Worm (Caenorhabditis elegans): ENCODE results near the gene C05E11.3.
A peak's percentile ranks its signal among the peaks of the same experiment; 100 is the strongest.
"Not testable (repeated sequence)": the region's sequence is repeated elsewhere in the genome, so short reads cannot be mapped to it uniquely, and the experiment has no call there.

The C05E11.3 gene

DNA sequence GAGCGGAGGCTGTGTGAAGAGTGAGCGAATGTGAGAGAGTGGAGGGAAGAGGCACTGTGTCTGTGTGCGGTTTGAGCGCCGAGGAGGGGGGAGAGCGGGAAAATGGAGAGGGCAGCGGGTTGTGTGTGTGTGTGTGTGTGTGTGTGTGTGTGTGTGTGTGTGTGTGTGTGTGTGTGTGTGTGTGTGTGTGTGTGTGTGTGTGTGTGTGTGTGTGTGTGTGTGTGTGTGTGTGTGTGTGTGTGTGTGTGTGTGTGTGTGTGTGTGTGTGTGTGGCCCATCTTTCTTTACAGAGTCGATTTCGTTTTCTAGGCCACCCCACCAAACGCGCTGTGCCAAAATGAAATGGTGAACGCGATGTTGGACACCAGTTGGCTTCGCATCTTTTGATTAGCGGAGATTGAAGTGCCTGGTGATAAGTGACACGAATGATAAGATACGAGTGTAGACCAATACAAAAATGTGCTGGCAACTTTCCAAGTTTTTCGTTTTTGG is 28.4 kb downstream of the C05E11.3 start:
- TF ChIP-seq ceh-16 (tag; optimal IDR thresholded peaks at IDR 0.05): peak; percentile 66
- peak; percentile 69 for TF ChIP-seq sma-9 (GFP tag; optimal IDR thresholded peaks at IDR 0.05)
- TF ChIP-seq sma-9 (tag; optimal IDR thresholded peaks at IDR 0.05): not testable (repeated sequence)
- TF ChIP-seq nhr-23 (tag; optimal IDR thresholded peaks at IDR 0.05): peak; percentile 18
- peak; percentile 69 for TF ChIP-seq crh-2 (tag; optimal IDR thresholded peaks at IDR 0.05)
- TF ChIP-seq F13H6.1 (tag; optimal IDR thresholded peaks at IDR 0.05): peak; percentile 96
- TF ChIP-seq ztf-4 (tag; optimal IDR thresholded peaks at IDR 0.05): peak; percentile 3
- peak; percentile 2 for TF ChIP-seq C34F6.9 (tag; optimal IDR thresholded peaks at IDR 0.05)
- TF ChIP-seq nhr-25 (tag; optimal IDR thresholded peaks at IDR 0.05): peak; percentile 58
- peak; percentile 78 for TF ChIP-seq blmp-1 (tag; optimal IDR thresholded peaks at IDR 0.05; ENCODE audit: insufficient read depth)
- TF ChIP-seq Y55F3AM.14 (GFP tag; optimal IDR thresholded peaks at IDR 0.05): peak; percentile 96
- TF ChIP-seq unc-55 (GFP tag; optimal IDR thresholded peaks at IDR 0.05): peak; percentile 45
- peak; percentile 44 for TF ChIP-seq nhr-21 (tag; optimal IDR thresholded peaks at IDR 0.05)
- peak; percentile 89 for TF ChIP-seq mab-5 (tag; optimal IDR thresholded peaks at IDR 0.05)
- peak; percentile 20 for TF ChIP-seq nhr-129 (tag; optimal IDR thresholded peaks at IDR 0.05)
- peak; percentile 35 for TF ChIP-seq fos-1 (tag; optimal IDR thresholded peaks at IDR 0.05)

DNA sequence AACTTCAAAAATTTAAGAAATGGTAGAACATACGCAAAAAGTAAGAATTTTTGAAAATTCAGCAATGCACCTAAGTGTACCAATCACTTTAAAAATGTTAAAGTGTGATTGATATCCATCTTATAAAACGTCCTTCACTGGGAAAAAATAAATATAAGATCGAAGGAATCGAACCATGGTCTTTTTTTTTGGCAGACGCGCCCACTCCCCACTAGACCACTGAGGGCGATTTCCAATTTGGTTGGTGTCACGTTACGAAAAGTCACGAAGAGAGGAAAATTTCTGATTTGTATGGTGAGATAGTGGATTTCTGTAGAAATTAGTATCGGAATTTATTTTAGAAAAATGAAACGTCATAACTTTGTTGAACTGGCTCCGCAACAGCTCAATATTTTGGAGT is 29.3 kb downstream of the C05E11.3 start:
- no peak for TF ChIP-seq nhr-21 (tag; optimal IDR thresholded peaks at IDR 0.05)
- no peak for TF ChIP-seq ama-1 (optimal IDR thresholded peaks at IDR 0.05)
- no peak for TF ChIP-seq C34F6.9 (tag; optimal IDR thresholded peaks at IDR 0.05)
- TF ChIP-seq unc-39 (tag; optimal IDR thresholded peaks at IDR 0.05): no peak
- no peak for TF ChIP-seq ceh-82 (tag; optimal IDR thresholded peaks at IDR 0.05)
- no peak for TF ChIP-seq nhr-25 (tag; optimal IDR thresholded peaks at IDR 0.05)

DNA sequence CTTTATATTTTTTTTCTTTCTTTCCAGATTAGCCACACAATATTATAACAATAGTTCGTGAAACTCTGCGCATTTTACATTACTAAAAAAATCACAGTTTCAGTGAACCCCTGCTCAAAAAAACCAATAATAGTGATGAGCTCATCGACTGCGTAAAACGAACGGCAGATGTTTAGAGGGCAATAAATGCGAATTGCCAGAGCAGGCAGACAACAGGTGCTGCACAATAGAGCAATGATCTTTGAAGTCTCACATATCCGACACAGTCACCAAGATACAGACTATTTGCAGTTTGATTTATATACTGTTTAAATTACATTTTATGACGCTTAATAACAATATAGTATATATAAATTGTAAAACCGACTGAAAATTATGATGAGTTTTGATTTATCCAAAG is 31.6 kb downstream of the C05E11.3 start:
- TF ChIP-seq lin-11 (tag; optimal IDR thresholded peaks at IDR 0.05) (no peak), ama-1 (optimal IDR thresholded peaks at IDR 0.05) (no peak), zag-1 (tag; optimal IDR thresholded peaks at IDR 0.05) (no peak), sma-9 (GFP tag; optimal IDR thresholded peaks at IDR 0.05) (no peak), sma-9 (tag; optimal IDR thresholded peaks at IDR 0.05) (no peak), nhr-23 (tag; optimal IDR thresholded peaks at IDR 0.05) (no peak), sma-3 (GFP tag; optimal IDR thresholded peaks at IDR 0.05) (no peak), lin-39 (tag; optimal IDR thresholded peaks at IDR 0.05) (no peak), C34F6.9 (tag; optimal IDR thresholded peaks at IDR 0.05) (no peak)

DNA sequence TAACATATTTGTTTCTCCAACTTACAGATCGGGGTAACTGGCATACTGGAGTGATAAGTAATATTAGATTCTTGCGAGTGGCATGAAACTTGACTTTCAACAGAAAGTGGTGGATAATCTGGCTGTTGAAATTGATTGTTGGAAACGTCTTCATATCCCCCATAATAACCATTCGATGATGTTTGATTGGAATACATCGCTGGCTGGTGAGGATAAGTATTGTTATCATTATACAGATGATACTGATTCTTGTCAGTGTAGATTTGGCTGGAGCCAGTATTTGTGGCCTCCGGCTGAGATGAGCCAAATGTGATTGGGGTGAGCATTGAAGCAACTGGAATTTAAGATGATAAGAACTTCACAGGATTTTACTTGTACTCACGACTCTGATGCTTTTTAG is 37.0 kb downstream of the C05E11.3 start:
- TF ChIP-seq ZK546.5 (tag; optimal IDR thresholded peaks at IDR 0.05) (no peak), egl-27 (tag; optimal IDR thresholded peaks at IDR 0.05) (no peak), crh-2 (tag; optimal IDR thresholded peaks at IDR 0.05) (no peak), aly-2 (tag; optimal IDR thresholded peaks at IDR 0.05) (no peak), elt-1 (tag; optimal IDR thresholded peaks at IDR 0.05) (no peak), dmd-4 (tag; optimal IDR thresholded peaks at IDR 0.05) (no peak), skn-1 (tag; optimal IDR thresholded peaks at IDR 0.05) (no peak), ztf-1 (GFP tag; conservative IDR thresholded peaks at IDR 0.05) (no peak), nhr-11 (tag; optimal IDR thresholded peaks at IDR 0.05) (no peak), blmp-1 (tag; optimal IDR thresholded peaks at IDR 0.05; ENCODE audit: insufficient read depth) (no peak), nhr-21 (tag; optimal IDR thresholded peaks at IDR 0.05) (no peak), lin-11 (tag; optimal IDR thresholded peaks at IDR 0.05) (no peak), ztf-4 (tag; optimal IDR thresholded peaks at IDR 0.05) (no peak), elt-3 (tag; optimal IDR thresholded peaks at IDR 0.05) (no peak)

DNA sequence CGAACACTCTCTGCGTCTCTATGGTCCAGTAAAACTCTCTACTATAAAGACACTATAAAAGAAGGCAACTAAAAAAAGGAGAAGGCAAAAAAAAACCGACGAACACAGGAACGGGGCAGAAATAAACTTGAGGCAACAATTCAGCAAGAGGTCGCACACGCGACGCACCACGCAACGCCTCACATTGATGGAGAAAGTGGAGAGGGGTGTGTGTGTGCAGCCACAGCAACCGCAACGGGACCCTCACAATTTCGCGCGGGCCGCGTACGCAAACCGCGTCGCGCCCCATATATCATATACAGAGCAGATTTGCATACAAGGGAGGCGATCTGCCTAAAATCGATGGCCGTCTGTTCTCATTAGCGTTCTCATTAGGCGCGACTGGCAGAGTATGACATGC is 38.8 kb downstream of the C05E11.3 start:
- TF ChIP-seq lin-11 (tag; optimal IDR thresholded peaks at IDR 0.05): no peak
- TF ChIP-seq nhr-129 (tag; optimal IDR thresholded peaks at IDR 0.05): peak; percentile 42
- peak; percentile 51 for TF ChIP-seq unc-55 (GFP tag; optimal IDR thresholded peaks at IDR 0.05)
- peak in 1 of 2 experiments; percentile 2 for TF ChIP-seq lsy-2 (tag; optimal IDR thresholded peaks at IDR 0.05)

DNA sequence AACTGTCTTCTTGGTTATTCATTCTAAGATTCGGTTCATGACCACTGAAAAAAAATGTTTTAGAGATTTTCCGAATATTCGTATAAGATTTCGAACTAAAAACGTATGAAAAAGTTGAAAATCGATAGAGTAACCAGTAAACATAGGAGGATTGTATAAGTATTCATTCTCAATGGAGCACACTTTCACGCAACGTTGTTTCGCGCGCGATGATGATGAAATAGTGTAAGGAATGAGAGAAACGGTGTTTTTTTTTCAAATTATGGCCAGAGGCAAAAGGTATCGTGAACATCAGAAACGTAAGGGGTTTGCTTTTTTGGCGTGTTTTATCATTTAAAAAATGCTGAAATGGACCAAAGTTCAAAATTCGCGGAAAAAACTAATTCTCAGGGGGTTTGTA is 41.5 kb downstream of the C05E11.3 start, which contains the start of gene pqn-65:
Gene pqn-65, minus strand, starts transcription at position 54 of the 400 bp plus-strand sequence.
- TF ChIP-seq nhr-129 (tag; optimal IDR thresholded peaks at IDR 0.05) (peak; percentile 76), skn-1 (tag; optimal IDR thresholded peaks at IDR 0.05) (no peak), ztf-11 (tag; optimal IDR thresholded peaks at IDR 0.05) (no peak), lsy-2 (tag; optimal IDR thresholded peaks at IDR 0.05) (peak in 1 of 2 experiments; percentile 9), unc-55 (GFP tag; optimal IDR thresholded peaks at IDR 0.05) (peak; percentile 57), snpc-4 (tag; optimal IDR thresholded peaks at IDR 0.05) (no peak), nhr-11 (tag; optimal IDR thresholded peaks at IDR 0.05) (no peak), alr-1 (tag; optimal IDR thresholded peaks at IDR 0.05) (no peak), blmp-1 (tag; optimal IDR thresholded peaks at IDR 0.05; ENCODE audit: insufficient read depth) (no peak), Y55F3AM.14 (GFP tag; optimal IDR thresholded peaks at IDR 0.05) (no peak), nhr-6 (tag; optimal IDR thresholded peaks at IDR 0.05) (no peak), ztf-1 (GFP tag; conservative IDR thresholded peaks at IDR 0.05) (no peak), F13H6.1 (tag; optimal IDR thresholded peaks at IDR 0.05) (no peak), nhr-10 (tag; optimal IDR thresholded peaks at IDR 0.05) (no peak), nhr-237 (tag; optimal IDR thresholded peaks at IDR 0.05) (no peak), nhr-12 (tag; optimal IDR thresholded peaks at IDR 0.05) (no peak), nhr-23 (tag; optimal IDR thresholded peaks at IDR 0.05) (no peak), aly-2 (tag; optimal IDR thresholded peaks at IDR 0.05) (no peak), nhr-21 (tag; optimal IDR thresholded peaks at IDR 0.05) (no peak), mdl-1 (tag; optimal IDR thresholded peaks at IDR 0.05) (no peak), C34F6.9 (tag; optimal IDR thresholded peaks at IDR 0.05) (peak; percentile 28), unc-62 (GFP tag; optimal IDR thresholded peaks at IDR 0.05) (no peak), lin-39 (tag; optimal IDR thresholded peaks at IDR 0.05) (no peak)
